Worm (Caenorhabditis elegans): ENCODE data around the gene F07F6.8.

ce11 chrII:5451278-5451677 lies 25.7 kb upstream of the F07F6.8 start:
- TF ChIP-seq mxl-3 (GFP tag; optimal IDR thresholded peaks at IDR 0.05) (no peak), aha-1 (tag) (peak; percentile 82), ces-1 (GFP tag; optimal IDR thresholded peaks at IDR 0.05) (no peak), skn-1 (tag; optimal IDR thresholded peaks at IDR 0.05) (no peak), ama-1 (optimal IDR thresholded peaks at IDR 0.05) (no peak), zag-1 (tag; optimal IDR thresholded peaks at IDR 0.05) (no peak), nhr-102 (tag; optimal IDR thresholded peaks at IDR 0.05) (no peak), dmd-9 (GFP tag; IDR thresholded peaks at IDR 0.05) (no peak), hlh-11 (tag; optimal IDR thresholded peaks at IDR 0.05) (no peak), pqm-1 (tag; optimal IDR thresholded peaks at IDR 0.05) (no peak), egl-27 (tag; optimal IDR thresholded peaks at IDR 0.05) (no peak)
